Worm (Caenorhabditis elegans): Measurements from ENCODE around the gene Y7A5A.5.
A peak's percentile ranks its signal among the peaks of the same experiment; 100 is the strongest.

Y7A5A.5 gene

DNA sequence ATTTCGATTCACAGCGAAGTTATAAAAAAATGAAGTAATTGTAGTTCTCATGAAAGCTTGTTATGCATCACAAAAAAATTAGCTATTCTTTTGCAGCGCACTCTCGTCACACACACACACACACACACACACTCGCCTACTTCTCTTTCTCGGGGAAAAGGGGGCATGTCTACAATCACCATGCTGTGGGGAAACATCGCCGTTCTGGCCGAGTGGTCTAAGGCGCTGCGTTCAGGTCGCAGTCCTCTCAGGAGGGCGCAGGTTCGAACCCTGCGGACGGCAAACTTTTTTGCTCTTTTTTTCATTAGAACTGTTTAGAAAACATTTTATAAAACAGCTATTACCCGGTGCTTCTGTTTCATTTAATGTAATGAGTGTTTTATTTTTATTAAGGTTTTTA, 44.8 kb downstream of the Y7A5A.5 start (continued):
- TF ChIP-seq mel-28 (tag; optimal IDR thresholded peaks at IDR 0.05; ENCODE audit: borderline replicate concordance) = no peak
- no peak for TF ChIP-seq unc-62 (GFP tag; optimal IDR thresholded peaks at IDR 0.05)
- TF ChIP-seq F39B2.1 (GFP tag; IDR thresholded peaks at IDR 0.05) = 0 out of 2 replicates have a peak, but pooled peaks have one; percentile 29
- peak; percentile 43; the same call in 1 of the 2 replicates for TF ChIP-seq egl-18 (GFP tag; IDR thresholded peaks at IDR 0.05)
- 0 out of 2 replicates have a peak, but pooled peaks have one; percentile 17 for TF ChIP-seq Y79H2A.3 (GFP tag; conservative IDR thresholded peaks at IDR 0.05)
- peak; percentile 96 for TF ChIP-seq lin-26 (GFP tag; IDR thresholded peaks at IDR 0.05)
- peak; percentile 74 for TF ChIP-seq B0035.1 (tag; optimal IDR thresholded peaks at IDR 0.05)
- no peak for TF ChIP-seq hlh-12 (tag; optimal IDR thresholded peaks at IDR 0.05)
- TF ChIP-seq let-607 (tag; optimal IDR thresholded peaks at IDR 0.05) = peak; percentile 29 to 42
- TF ChIP-seq bed-2 (GFP tag; IDR thresholded peaks at IDR 0.05) = peak; percentile 21; the same call in 1 of the 2 replicates
- no peak for TF ChIP-seq lsy-27 (tag; optimal IDR thresholded peaks at IDR 0.05; ENCODE audit: borderline replicate concordance, insufficient read depth)
- TF ChIP-seq hlh-26 (GFP tag; conservative IDR thresholded peaks at IDR 0.05) = no peak
- TF ChIP-seq mxl-1 (tag; optimal IDR thresholded peaks at IDR 0.05) = peak; percentile 64
- TF ChIP-seq hsf-1 (GFP tag; IDR thresholded peaks at IDR 0.05) = no peak
- no peak for TF ChIP-seq ztf-22 (GFP tag; optimal IDR thresholded peaks at IDR 0.05)
- peak; percentile 79 for TF ChIP-seq gei-17 (GFP tag; optimal IDR thresholded peaks at IDR 0.05)
- peak; percentile 80 for TF ChIP-seq egrh-3 (GFP tag; IDR thresholded peaks at IDR 0.05)
- TF ChIP-seq nhr-120 (GFP tag; IDR thresholded peaks at IDR 0.05) = 0 out of 2 replicates have a peak, but pooled peaks have one; percentile 58
- peak; percentile 44 for TF ChIP-seq somi-1 (GFP tag; optimal IDR thresholded peaks at IDR 0.05)
- TF ChIP-seq nhr-179 (tag; optimal IDR thresholded peaks at IDR 0.05) = peak; percentile 22
- TF ChIP-seq ztf-28 (GFP tag; IDR thresholded peaks at IDR 0.05) = peak; percentile 47; the same call in 1 of the 2 replicates
- TF ChIP-seq attf-6 (GFP tag; IDR thresholded peaks at IDR 0.05) = peak; percentile 62; the same call in 1 of the 2 replicates
- peak; percentile 83 for TF ChIP-seq ztf-25 (GFP tag; IDR thresholded peaks at IDR 0.05)
- TF ChIP-seq ceh-27 (GFP tag; optimal IDR thresholded peaks at IDR 0.05) = peak; percentile 73
- peak; percentile 74 for TF ChIP-seq snpc-3.4 (tag; optimal IDR thresholded peaks at IDR 0.05)
- no peak for TF ChIP-seq ekl-4 (GFP tag; IDR thresholded peaks at IDR 0.05)
- peak; percentile 45 for TF ChIP-seq ceh-79 (tag; optimal IDR thresholded peaks at IDR 0.05)
- no peak for TF ChIP-seq ceh-58 (GFP tag; IDR thresholded peaks at IDR 0.05)
- no peak for TF ChIP-seq nfya-2 (GFP tag; IDR thresholded peaks at IDR 0.05)
- peak; percentile 74 for TF ChIP-seq T26A5.8 (tag; optimal IDR thresholded peaks at IDR 0.05)
- peak; percentile 56 for TF ChIP-seq F57A8.1 (GFP tag; optimal IDR thresholded peaks at IDR 0.05)
- TF ChIP-seq T07F8.4 (tag; optimal IDR thresholded peaks at IDR 0.05) = peak; percentile 72
- TF ChIP-seq F22D6.2 (tag; optimal IDR thresholded peaks at IDR 0.05) = no peak
- peak; percentile 81 for TF ChIP-seq hmg-20 (GFP tag; IDR thresholded peaks at IDR 0.05)
- TF ChIP-seq mes-4 (tag; optimal IDR thresholded peaks at IDR 0.05) = peak; percentile 80
- no peak for TF ChIP-seq pha-4 (tag; optimal IDR thresholded peaks at IDR 0.05)
- TF ChIP-seq lag-1 (GFP tag; IDR thresholded peaks at IDR 0.05) = no peak
- TF ChIP-seq aptf-2 (GFP tag; conservative IDR thresholded peaks at IDR 0.05) = no peak
- TF ChIP-seq repo-1 (tag; optimal IDR thresholded peaks at IDR 0.05) = no peak
- 0 out of 2 replicates have a peak, but pooled peaks have one; percentile 36 for TF ChIP-seq attf-3 (GFP tag; conservative IDR thresholded peaks at IDR 0.05)
- TF ChIP-seq sdz-38 (tag; optimal IDR thresholded peaks at IDR 0.05) = peak; percentile 63
- TF ChIP-seq lir-1 (GFP tag; conservative IDR thresholded peaks at IDR 0.05) = peak; percentile 68
- no peak for TF ChIP-seq Y95B8A.8 (GFP tag; IDR thresholded peaks at IDR 0.05)
- TF ChIP-seq lin-35 (GFP tag; optimal IDR thresholded peaks at IDR 0.05) = no peak
